Worm (Caenorhabditis elegans) whole organism, L4 larva: Measurements from ENCODE around the gene srx-58.
A peak's percentile ranks its signal among the peaks of the same experiment; 100 is the strongest.
"Not testable (repeated sequence)": the region's sequence is repeated elsewhere in the genome, so short reads cannot be mapped to it uniquely, and the experiment has no call there.

ENCODE experiments used
- D1046.2 ChIP-seq: fragments of 200-800 bp; sonication (Bioruptor generic); IDR thresholded peaks from 2 replicates; pipeline ENCODE4 v1.3.6; 2022; ENCODE audit warnings: missing genetic modification characterization, missing compliant biosample characterization
- F26F4.8 ChIP-seq: fragments of 200-800 bp; sonication (Bioruptor generic); conservative IDR thresholded peaks from 2 replicates; pipeline ENCODE4 v1.3.6; 2022; ENCODE audit warnings: missing genetic modification characterization, missing compliant biosample characterization
- R02D3.7 ChIP-seq: fragments of 150-350 bp; sonication (generic microtip); optimal IDR thresholded peaks from 3 replicates; lab custom pipeline; 2014; ENCODE audit warnings: missing biosample characterization, missing genetic modification characterization
- T26A8.4 ChIP-seq: fragments of 200-800 bp; sonication (Bioruptor generic); IDR thresholded peaks from 2 replicates; pipeline ENCODE4 v1.3.6; 2022; ENCODE audit warnings: missing genetic modification characterization, missing compliant biosample characterization
- Y75B8A.6 ChIP-seq: fragments of 200-800 bp; sonication (Bioruptor generic); IDR thresholded peaks from 2 replicates; pipeline ENCODE4 v1.3.6; 2022; ENCODE audit warnings: missing genetic modification reagents, missing genetic modification characterization, missing compliant biosample characterization
- aha-1 ChIP-seq: fragments of 150-350 bp; peaks from one replicate; lab custom pipeline; 2014; ENCODE audit warnings: missing biosample characterization, missing genetic modification characterization
- ceh-44 ChIP-seq: fragments of 200-800 bp; sonication (Bioruptor generic); IDR thresholded peaks from 2 replicates; pipeline ENCODE4 v1.3.6; 2022; ENCODE audit warnings: missing genetic modification reagents, missing genetic modification characterization, missing compliant biosample characterization
- daf-16 ChIP-seq, 3 experiments: sonication (generic microtip); optimal IDR thresholded peaks; 2 replicates each; lab custom pipeline; 2016 to 2017; ENCODE audit warnings: missing genetic modification characterization in 3 of 3, missing genetic modification reagents in 3 of 3, mild to moderate bottlenecking in 2 of 3, missing compliant biosample characterization in 2 of 3, missing biosample characterization in 1 of 3, moderate library complexity in 1 of 3
- dmd-6 ChIP-seq: fragments of 200-800 bp; sonication (Bioruptor generic); IDR thresholded peaks from 2 replicates; pipeline ENCODE4 v1.3.6; 2022; ENCODE audit warnings: missing genetic modification reagents, missing genetic modification characterization, missing compliant biosample characterization
- dmd-8 ChIP-seq: fragments of 200-800 bp; sonication (Bioruptor generic); IDR thresholded peaks from 2 replicates; pipeline ENCODE4 v1.3.6; 2022; ENCODE audit warnings: missing genetic modification characterization, missing compliant biosample characterization
- dmd-9 ChIP-seq: fragments of 200-800 bp; sonication (Bioruptor generic); IDR thresholded peaks from 2 replicates; pipeline ENCODE4 v1.3.6; 2022; ENCODE audit warnings: missing genetic modification reagents, missing genetic modification characterization, missing compliant biosample characterization
- dpl-1 ChIP-seq: fragments of 150-350 bp; optimal IDR thresholded peaks from 2 replicates; lab custom pipeline; 2014; ENCODE audit warnings: missing biosample characterization, missing genetic modification reagents, missing genetic modification characterization
- duxl-1 ChIP-seq: sonication (generic microtip); optimal IDR thresholded peaks from 2 replicates; lab custom pipeline; 2016; ENCODE audit warnings: mild to moderate bottlenecking, missing genetic modification characterization, moderate library complexity, missing compliant biosample characterization; ENCODE audit not compliant: poor library complexity
- dve-1 ChIP-seq: sonication (generic microtip); optimal IDR thresholded peaks from 2 replicates; lab custom pipeline; 2017; ENCODE audit warnings: antibody characterized with exemption, mild to moderate bottlenecking, missing genetic modification characterization, missing compliant biosample characterization; ENCODE audit not compliant: insufficient read depth
- gei-8 ChIP-seq: fragments of 200-800 bp; sonication (Bioruptor generic); optimal IDR thresholded peaks from 2 replicates; lab custom pipeline; 2018; ENCODE audit warnings: mild to moderate bottlenecking, missing genetic modification characterization, missing compliant biosample characterization
- hif-1 ChIP-seq, 2 experiments: sonication (generic microtip); optimal IDR thresholded peaks; 2 replicates each; lab custom pipeline; 2016 to 2017; ENCODE audit warnings: missing compliant biosample characterization in 2 of 2, missing genetic modification characterization in 2 of 2, missing genetic modification reagents in 2 of 2, missing genotype in 2 of 2, mild to moderate bottlenecking in 1 of 2
- hlh-11 ChIP-seq: fragments of 200-800 bp; sonication (Bioruptor generic); optimal IDR thresholded peaks from 2 replicates; lab custom pipeline; 2018; ENCODE audit warnings: mild to moderate bottlenecking, missing genetic modification characterization, missing compliant biosample characterization
- hlh-30 ChIP-seq: sonication (generic microtip); optimal IDR thresholded peaks from 2 replicates; lab custom pipeline; 2017; ENCODE audit warnings: antibody characterized with exemption, mild to moderate bottlenecking, missing genetic modification characterization, missing compliant biosample characterization; ENCODE audit not compliant: insufficient read depth
- lim-7 ChIP-seq: fragments of 200-800 bp; sonication (Bioruptor generic); IDR thresholded peaks from 2 replicates; pipeline ENCODE4 v1.3.6; 2022; ENCODE audit warnings: missing genetic modification characterization, missing compliant biosample characterization
- lin-1 ChIP-seq: fragments of 200-800 bp; sonication (Bioruptor generic); IDR thresholded peaks from 2 replicates; pipeline ENCODE4 v1.3.6; 2022; ENCODE audit warnings: missing genetic modification reagents, missing genetic modification characterization, missing compliant biosample characterization
- lin-39 ChIP-seq: fragments of 150-350 bp; optimal IDR thresholded peaks from 2 replicates; lab custom pipeline; 2014; ENCODE audit warnings: missing biosample characterization, missing genetic modification reagents, missing genetic modification characterization
- lsy-2 ChIP-seq, 2 experiments: fragments of 150-350 bp in 1 of 2; sonication (generic microtip) in 1 of 2; optimal IDR thresholded peaks; 2 replicates each; lab custom pipeline; 2014 to 2017; ENCODE audit warnings: missing biosample characterization in 2 of 2, missing genetic modification characterization in 2 of 2
- madf-5 ChIP-seq, 2 experiments: fragments of 200-800 bp; sonication (Bioruptor generic); IDR thresholded peaks; 2 replicates each; pipeline ENCODE4 v1.3.6; 2022; ENCODE audit warnings: missing compliant biosample characterization in 2 of 2, missing genetic modification characterization in 2 of 2
- mdl-1 ChIP-seq, 2 experiments: fragments of 150-350 bp in 1 of 2; sonication (generic microtip) in 1 of 2; optimal IDR thresholded peaks; 2 replicates each; lab custom pipeline; 2014 to 2017; ENCODE audit warnings: missing biosample characterization in 2 of 2, missing genetic modification characterization in 2 of 2
- mdt-29 ChIP-seq: fragments of 200-800 bp; sonication (Bioruptor generic); IDR thresholded peaks from 2 replicates; pipeline ENCODE4 v1.3.6; 2022; ENCODE audit warnings: missing genetic modification reagents, missing genetic modification characterization, missing compliant biosample characterization
- mxl-2 ChIP-seq: fragments of 200-800 bp; sonication (Bioruptor generic); conservative IDR thresholded peaks from 2 replicates; pipeline ENCODE4 v1.3.6; 2022; ENCODE audit warnings: missing genetic modification reagents, missing genetic modification characterization, missing compliant biosample characterization
- nhr-28 ChIP-seq: fragments of 150-350 bp; optimal IDR thresholded peaks from 2 replicates; lab custom pipeline; 2014; ENCODE audit warnings: missing biosample characterization, missing genetic modification characterization
- nhr-6 ChIP-seq: fragments of 150-350 bp; optimal IDR thresholded peaks from 2 replicates; lab custom pipeline; 2014; ENCODE audit warnings: missing biosample characterization, missing genetic modification characterization
- pqm-1 ChIP-seq: sonication (generic microtip); optimal IDR thresholded peaks from 2 replicates; lab custom pipeline; 2017; ENCODE audit warnings: missing biosample characterization, missing genetic modification characterization
- skn-1 ChIP-seq: fragments of 150-350 bp; optimal IDR thresholded peaks from 2 replicates; lab custom pipeline; 2014; ENCODE audit warnings: missing biosample characterization, missing genetic modification characterization
- unc-39 ChIP-seq: sonication (generic microtip); optimal IDR thresholded peaks from 2 replicates; lab custom pipeline; 2017; ENCODE audit warnings: missing biosample characterization, missing genetic modification characterization
- zag-1 ChIP-seq: fragments of 150-350 bp; optimal IDR thresholded peaks from 2 replicates; lab custom pipeline; 2014; ENCODE audit warnings: missing biosample characterization, missing genetic modification characterization
- zfp-2 ChIP-seq: sonication (generic microtip); optimal IDR thresholded peaks from 2 replicates; lab custom pipeline; 2016; ENCODE audit warnings: mild to moderate bottlenecking, missing genetic modification characterization, missing compliant biosample characterization
- zip-2 ChIP-seq: fragments of 150-350 bp; optimal IDR thresholded peaks from 2 replicates; lab custom pipeline; 2014; ENCODE audit warnings: missing biosample characterization, missing genetic modification characterization
- ztf-11 ChIP-seq: fragments of 150-350 bp; optimal IDR thresholded peaks from 2 replicates; lab custom pipeline; 2014; ENCODE audit warnings: missing biosample characterization, missing genetic modification characterization

Gene srx-58

ce11 chrV:15322653-15323052, 29.8 kb upstream of the srx-58 start, which contains the start of gene nhr-247:
Gene nhr-247, plus strand, starts transcription at chrV:15322982.
- not testable (repeated sequence) for TF ChIP-seq daf-16 (GFP tag; optimal IDR thresholded peaks at IDR 0.05; lab: Kevin White, UChicago)
- TF ChIP-seq daf-16 (tag; optimal IDR thresholded peaks at IDR 0.05; lab: Kevin White, UChicago) = peak; percentile 24
- peak; percentile 65 for TF ChIP-seq dmd-6
- TF ChIP-seq pqm-1 (tag; lab: Kevin White, UChicago) = peak; percentile 15
- TF ChIP-seq nhr-28 (tag; lab: Kevin White, UChicago) = peak; percentile 71

- TF ChIP-seq nhr-28 (tag; lab: Kevin White, UChicago) (peak; percentile 73), pqm-1 (tag; lab: Kevin White, UChicago) (peak; percentile 74), lsy-2 (tag; optimal IDR thresholded peaks at IDR 0.05; lab: Kevin White, UChicago) (no peak), dmd-6 (peak; percentile 59), hlh-30 (tag; lab: Kevin White, UChicago) (no peak), duxl-1 (tag; lab: Kevin White, UChicago) (no peak), hif-1 (tag; optimal IDR thresholded peaks at IDR 0.05; lab: Kevin White, UChicago) (no peak), hlh-11 (tag; lab: Kevin White, UChicago) (peak; percentile 27), dve-1 (tag; lab: Kevin White, UChicago) (peak; percentile 23), daf-16 (GFP tag; optimal IDR thresholded peaks at IDR 0.05; lab: Kevin White, UChicago) (no peak), daf-16 (tag; optimal IDR thresholded peaks at IDR 0.05; lab: Kevin White, UChicago) (peak; percentile 44), gei-8 (GFP tag; lab: Kevin White, UChicago) (no peak), nhr-6 (peak; percentile 19)
These were observed 29.1 kb upstream of the srx-58 start for ce11 chrV:15323417-15323816.

DNA sequence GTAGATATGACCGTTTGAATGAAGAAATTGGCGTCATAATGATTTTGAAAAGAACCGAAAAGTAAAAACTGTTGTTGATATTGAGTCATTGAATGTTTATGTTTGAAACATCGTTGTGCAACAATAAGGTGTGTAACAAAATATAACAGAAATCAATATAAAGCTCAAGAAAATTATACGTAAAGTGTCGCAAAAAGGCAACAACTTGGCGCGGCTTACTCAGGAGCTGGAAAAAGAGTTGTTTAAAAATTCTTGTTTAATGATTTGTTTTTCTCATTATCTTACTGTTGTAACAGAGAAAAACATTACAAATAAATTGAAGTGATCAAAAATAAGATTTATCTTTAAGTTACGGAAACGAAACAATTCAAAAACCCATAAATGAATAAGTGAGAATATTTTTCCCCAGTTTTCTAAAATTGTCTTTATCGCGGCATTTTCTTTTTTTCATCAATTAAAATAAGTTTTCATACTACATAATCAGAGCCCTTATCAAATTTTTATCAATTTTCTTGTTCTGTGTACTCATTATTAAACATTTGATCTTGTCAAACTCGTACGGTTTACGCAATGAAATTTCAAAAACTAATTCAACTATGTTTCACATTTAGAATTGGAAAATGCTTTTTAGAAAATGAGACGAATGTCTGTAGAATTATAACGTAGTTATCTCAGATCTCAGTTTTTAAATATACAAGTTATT, 24.6 kb upstream of the srx-58 start, which contains the start of gene ZK1037.6:
Gene ZK1037.6, minus strand, starts transcription at position 51 of the 703 bp plus-strand sequence.
- TF ChIP-seq mdl-1 (tag; optimal IDR thresholded peaks at IDR 0.05; lab: Kevin White, UChicago) (no peak), aha-1 (tag; lab: Kevin White, UChicago) (no peak), daf-16 (GFP tag; optimal IDR thresholded peaks at IDR 0.05; lab: Kevin White, UChicago) (no peak), daf-16 (tag; optimal IDR thresholded peaks at IDR 0.05; lab: Kevin White, UChicago) (peak; percentile 15), pqm-1 (tag; lab: Kevin White, UChicago) (peak; percentile 9), nhr-28 (tag; lab: Kevin White, UChicago) (peak; percentile 0)

DNA sequence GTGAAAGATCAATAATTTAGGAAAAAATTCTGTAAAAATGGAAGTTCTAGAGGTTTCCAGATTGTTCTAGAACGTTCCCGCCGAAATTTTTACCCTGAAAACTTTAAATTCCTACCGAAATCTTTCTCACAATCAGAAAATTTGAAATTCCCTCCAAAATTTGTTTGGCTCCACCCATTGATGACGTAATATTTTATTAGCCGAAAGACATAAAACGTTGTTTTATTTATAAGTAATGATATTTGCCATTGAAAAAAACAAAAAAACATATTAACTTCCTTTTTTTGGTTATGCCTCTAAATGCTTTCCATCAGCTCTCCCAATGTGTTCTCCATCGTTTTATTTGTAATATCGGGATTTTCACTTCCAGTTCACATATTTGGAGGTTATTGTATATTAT, 22.2 kb upstream of the srx-58 start, which contains the start of gene srh-295:
Gene srh-295, plus strand, starts transcription at position 301 of the 400 bp plus-strand sequence.
- TF ChIP-seq mdt-29 (GFP tag; lab: Robert Waterston, UW) = no peak
- no peak for TF ChIP-seq F26F4.8 (GFP tag; lab: Robert Waterston, UW)
- no peak for TF ChIP-seq mdl-1 (tag; optimal IDR thresholded peaks at IDR 0.05; lab: Kevin White, UChicago)
- TF ChIP-seq ztf-11 (tag; lab: Kevin White, UChicago) = no peak
- no peak for TF ChIP-seq madf-5 (GFP tag; IDR thresholded peaks at IDR 0.05; lab: Robert Waterston, UW)
- TF ChIP-seq lin-39 (tag; lab: Kevin White, UChicago) = no peak
- no peak for TF ChIP-seq zag-1 (tag; lab: Kevin White, UChicago)
- no peak for TF ChIP-seq zip-2 (tag; lab: Kevin White, UChicago)
- TF ChIP-seq zfp-2 (tag; lab: Kevin White, UChicago) = no peak
- TF ChIP-seq mxl-2 (GFP tag; lab: Robert Waterston, UW) = no peak
- TF ChIP-seq unc-39 (tag; lab: Kevin White, UChicago) = no peak
- no peak for TF ChIP-seq hif-1 (tag; optimal IDR thresholded peaks at IDR 0.05; lab: Kevin White, UChicago)
- TF ChIP-seq D1046.2 = no peak
- TF ChIP-seq aha-1 (tag; lab: Kevin White, UChicago) = no peak
- TF ChIP-seq duxl-1 (tag; lab: Kevin White, UChicago) = no peak
- no peak for TF ChIP-seq dmd-8 (GFP tag; lab: Robert Waterston, UW)
- no peak for TF ChIP-seq ceh-44

DNA sequence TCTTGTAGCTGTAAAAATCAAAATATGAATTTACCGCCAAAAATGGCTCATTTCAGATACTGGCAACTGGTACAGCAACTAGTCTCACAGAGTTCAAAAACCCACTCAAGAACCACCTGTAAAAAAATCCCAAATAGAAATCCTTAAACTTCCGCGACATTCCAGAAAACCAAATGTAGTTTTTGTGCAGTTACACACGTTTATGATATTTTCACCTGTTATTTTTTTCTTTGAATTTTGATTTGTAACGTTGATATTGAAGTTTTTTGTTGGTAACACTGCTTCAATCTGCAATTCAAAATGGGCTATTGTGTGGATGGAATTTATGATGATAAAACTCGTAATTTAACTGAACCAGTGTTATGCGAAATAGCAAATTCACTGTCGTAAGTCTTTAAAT, 19.6 kb upstream of the srx-58 start, which contains the start of gene srw-113:
Gene srw-113, plus strand, starts transcription at position 301 of the 400 bp plus-strand sequence.
- no peak for TF ChIP-seq T26A8.4
- TF ChIP-seq dpl-1 = no peak
- TF ChIP-seq lin-1 (GFP tag; lab: Robert Waterston, UW) = no peak
- no peak for TF ChIP-seq lim-7 (GFP tag; lab: Robert Waterston, UW)
- no peak for TF ChIP-seq skn-1 (tag; lab: Kevin White, UChicago)
- no peak for TF ChIP-seq Y75B8A.6 (GFP tag; lab: Robert Waterston, UW)
- TF ChIP-seq R02D3.7 (tag; lab: Kevin White, UChicago) = no peak
- no peak for TF ChIP-seq dmd-9 (GFP tag; lab: Robert Waterston, UW)
- no peak for TF ChIP-seq zag-1 (tag; lab: Kevin White, UChicago)
